Fruit fly (Drosophila melanogaster) ovary, adult (tissue): Measurements from ENCODE around the gene Vha14-2.

Experiments
- CG17801 ChIP-seq: fragments of 200-800 bp; optimal IDR thresholded peaks from 2 replicates; lab custom pipeline; 2019; ENCODE audit warnings: missing biosample characterization, mild to moderate bottlenecking, missing genetic modification characterization, moderate library complexity; ENCODE audit not compliant: partially characterized antibody

Gene Vha14-2

dm6 chr3R:6154773-6155295, 32.4 kb downstream of the Vha14-2 start:
- no peak for TF ChIP-seq CG17801 (GFP tag; lab: Kevin White, UChicago)

- TF ChIP-seq CG17801 (GFP tag; lab: Kevin White, UChicago) = no peak
These were observed 34.6 kb downstream of the Vha14-2 start, which contains the start of gene CG31559 for dm6 chr3R:6156963-6157498. Gene CG31559 (minus strand): TSS chr3R:6157235.

dm6 chr3R:6167183-6167582, 44.8 kb downstream of the Vha14-2 start, which contains the start of gene CG1077:
Gene CG1077 (plus strand): TSS chr3R:6167483.
- TF ChIP-seq CG17801 (GFP tag; lab: Kevin White, UChicago) = no peak

DNA sequence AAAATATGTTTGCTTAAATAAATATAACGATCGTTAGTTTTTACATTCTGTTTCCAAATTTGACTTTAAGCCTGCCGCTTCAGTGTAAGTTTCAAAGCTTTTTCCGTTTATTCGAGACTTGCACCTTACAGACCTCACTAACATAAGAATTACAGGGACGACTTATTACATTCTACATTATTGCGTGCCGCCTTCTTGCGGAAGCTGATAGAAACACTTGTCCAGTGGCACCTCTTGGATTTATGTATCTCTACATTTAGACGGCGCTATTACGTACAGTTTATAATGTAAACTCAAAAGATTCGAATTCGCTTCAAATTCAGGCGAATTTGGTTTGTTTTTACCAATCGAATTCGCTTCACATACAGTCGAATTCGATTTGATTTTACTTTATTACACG, 48.3 kb downstream of the Vha14-2 start:
- TF ChIP-seq CG17801 (GFP tag; lab: Kevin White, UChicago) = no peak

- TF ChIP-seq CG17801 (GFP tag; lab: Kevin White, UChicago) = no peak
These were observed 50.9 kb downstream of the Vha14-2 start, which contains the start of gene Osi1 for dm6 chr3R:6173249-6173648. Gene Osi1 (plus strand): TSS chr3R:6173549.
